Fruit fly (Drosophila melanogaster) whole organism, embryonic: ENCODE results near the gene Dhod.

ENCODE experiments used
- Abd-B ChIP-seq: fragments of 200-800 bp; sonication (Bioruptor generic); optimal IDR thresholded peaks from 2 replicates; lab custom pipeline; 2018; ENCODE audit warnings: missing biosample characterization, mild to moderate bottlenecking, missing genetic modification characterization, moderate library complexity
- Adf1 ChIP-seq: fragments of 200-800 bp; sonication (Bioruptor generic); IDR thresholded peaks from 2 replicates; pipeline ENCODE4 v1.3.6; 2022; ENCODE audit warnings: missing biosample characterization, missing genetic modification characterization
- CG1024 ChIP-seq: fragments of 200-800 bp; sonication (Bioruptor generic); IDR thresholded peaks from 2 replicates; pipeline ENCODE4 v1.3.6; 2022; ENCODE audit warnings: missing biosample characterization, missing genetic modification characterization
- CG10267 ChIP-seq: fragments of 200-800 bp; sonication (Bioruptor generic); optimal IDR thresholded peaks from 2 replicates; lab custom pipeline; 2018; ENCODE audit warnings: missing biosample characterization, mild to moderate bottlenecking, missing genetic modification characterization, moderate library complexity
- CG10654 ChIP-seq: fragments of 200-800 bp; sonication (Bioruptor generic); optimal IDR thresholded peaks from 2 replicates; lab custom pipeline; 2016; ENCODE audit warnings: missing biosample characterization, missing genetic modification characterization
- CG11456 ChIP-seq: fragments of 200-800 bp; sonication (Bioruptor generic); IDR thresholded peaks from 3 replicates; pipeline ENCODE4 v1.3.6; 2022; ENCODE audit warnings: missing biosample characterization, missing genetic modification characterization
- CG11723 ChIP-seq: fragments of 200-800 bp; sonication (Bioruptor generic); optimal IDR thresholded peaks from 2 replicates; lab custom pipeline; 2017; ENCODE audit warnings: missing biosample characterization, mild to moderate bottlenecking, missing genetic modification characterization
- CG12104 ChIP-seq: fragments of 200-800 bp; sonication (Bioruptor generic); optimal IDR thresholded peaks from 3 replicates; lab custom pipeline; 2016; ENCODE audit warnings: missing biosample characterization, missing genetic modification characterization
- CG12236 ChIP-seq: fragments of 200-800 bp; sonication (Bioruptor generic); optimal IDR thresholded peaks from 2 replicates; lab custom pipeline; 2016; ENCODE audit warnings: missing biosample characterization, missing genetic modification characterization
- CG14860 ChIP-seq: fragments of 200-800 bp; sonication (Bioruptor generic); IDR thresholded peaks from 3 replicates; pipeline ENCODE4 v1.3.6; 2022; ENCODE audit warnings: missing biosample characterization, missing genetic modification characterization; ENCODE audit not compliant: partially characterized antibody
- CG15514 ChIP-seq: fragments of 200-800 bp; sonication (Bioruptor generic); optimal IDR thresholded peaks from 3 replicates; lab custom pipeline; 2017; ENCODE audit warnings: missing biosample characterization, missing genetic modification characterization, mild to moderate bottlenecking, moderate library complexity, missing genetic modification reagents
- CG1602 ChIP-seq: fragments of 200-800 bp; sonication (Bioruptor generic); optimal IDR thresholded peaks from 3 replicates; lab custom pipeline; 2016; ENCODE audit warnings: missing biosample characterization, missing genetic modification characterization
- CG16863 ChIP-seq: fragments of 200-800 bp; sonication (Bioruptor generic); optimal IDR thresholded peaks from 3 replicates; lab custom pipeline; 2016; ENCODE audit warnings: missing biosample characterization, missing genetic modification characterization
- CG17612 ChIP-seq: fragments of 200-800 bp; sonication (Bioruptor generic); IDR thresholded peaks from 2 replicates; pipeline ENCODE4 v1.3.6; 2022; ENCODE audit warnings: missing biosample characterization, missing genetic modification characterization
- CG18262 ChIP-seq: fragments of 200-800 bp; optimal IDR thresholded peaks from 3 replicates; lab custom pipeline; 2019; ENCODE audit warnings: missing biosample characterization, mild to moderate bottlenecking, missing genetic modification characterization, moderate library complexity
- CG1832 ChIP-seq: fragments of 200-800 bp; sonication (Bioruptor generic); optimal IDR thresholded peaks from 2 replicates; lab custom pipeline; 2017; ENCODE audit warnings: missing biosample characterization, mild to moderate bottlenecking, missing genetic modification characterization, inconsistent platforms
- CG18599 ChIP-seq: fragments of 200-800 bp; sonication (Bioruptor generic); optimal IDR thresholded peaks from 3 replicates; lab custom pipeline; 2017; ENCODE audit warnings: missing biosample characterization, missing genetic modification characterization, mild to moderate bottlenecking, moderate library complexity, missing genetic modification reagents
- CG18764 ChIP-seq: fragments of 200-800 bp; sonication (Bioruptor generic); optimal IDR thresholded peaks from 3 replicates; lab custom pipeline; 2016; ENCODE audit warnings: missing biosample characterization, missing genetic modification characterization
- CG31224 ChIP-seq: fragments of 200-800 bp; sonication (Bioruptor generic); IDR thresholded peaks from 2 replicates; pipeline ENCODE4 v1.3.6; 2022; ENCODE audit warnings: missing biosample characterization, missing genetic modification characterization
- CG5953 ChIP-seq: fragments of 200-800 bp; sonication (Bioruptor generic); IDR thresholded peaks from 2 replicates; pipeline ENCODE4 v1.3.6; 2022; ENCODE audit warnings: missing biosample characterization, missing genetic modification characterization
- CG6254 ChIP-seq: fragments of 200-800 bp; sonication (Bioruptor generic); optimal IDR thresholded peaks from 3 replicates; lab custom pipeline; 2017; ENCODE audit warnings: mild to moderate bottlenecking, missing biosample characterization, missing genetic modification reagents, missing genetic modification characterization
- CG7372 ChIP-seq: fragments of 200-800 bp; sonication (Bioruptor generic); IDR thresholded peaks from 2 replicates; pipeline ENCODE4 v1.3.6; 2022; ENCODE audit warnings: missing biosample characterization, missing genetic modification characterization
- CG7963 ChIP-seq: fragments of 200-800 bp; sonication (Bioruptor generic); IDR thresholded peaks from 3 replicates; pipeline ENCODE4 v1.3.6; 2022; ENCODE audit warnings: missing biosample characterization, missing genetic modification characterization; ENCODE audit not compliant: partially characterized antibody
- D ChIP-seq, 2 experiments: fragments of 200-800 bp in 1 of 2; fragments of >200 bp in 1 of 2; sonication (Bioruptor generic) in 1 of 2; optimal IDR thresholded peaks; 2 replicates in 1 of 2; 3 replicates in 1 of 2; lab custom pipeline; 2017; ENCODE audit warnings: mild to moderate bottlenecking in 1 of 2, missing biosample characterization in 1 of 2, missing genetic modification characterization in 1 of 2, missing genetic modification reagents in 1 of 2
- Dref ChIP-seq: fragments of 200-800 bp; sonication (Bioruptor generic); IDR thresholded peaks from 2 replicates; pipeline ENCODE4 v1.3.6; 2022; ENCODE audit warnings: missing biosample characterization, missing genetic modification characterization
- Ets65A ChIP-seq: fragments of 200-800 bp; sonication (Bioruptor generic); peaks from one replicate; lab custom pipeline; 2016; ENCODE audit warnings: missing biosample characterization, missing genetic modification characterization
- H15 ChIP-seq: fragments of 200-800 bp; sonication (Bioruptor generic); IDR thresholded peaks from 3 replicates; pipeline ENCODE4 v1.3.6; 2022; ENCODE audit warnings: missing biosample characterization, missing genetic modification characterization
- HLH54F ChIP-seq: fragments of 200-800 bp; sonication (Bioruptor generic); optimal IDR thresholded peaks from 3 replicates; lab custom pipeline; 2016; ENCODE audit warnings: missing biosample characterization, missing genetic modification characterization
- Kr ChIP-seq: fragments of 200-800 bp; sonication (Bioruptor generic); optimal IDR thresholded peaks from 2 replicates; lab custom pipeline; 2017; ENCODE audit warnings: missing biosample characterization, mild to moderate bottlenecking, missing genetic modification characterization
- Nf-YB ChIP-seq: fragments of 200-800 bp; sonication (Bioruptor generic); optimal IDR thresholded peaks from 3 replicates; lab custom pipeline; 2019; ENCODE audit warnings: missing biosample characterization, mild to moderate bottlenecking, missing genetic modification characterization, moderate library complexity
- Sry-δ ChIP-seq: fragments of 200-800 bp; sonication (Bioruptor generic); optimal IDR thresholded peaks from 2 replicates; lab custom pipeline; 2016; ENCODE audit warnings: missing biosample characterization, missing genetic modification characterization
- Ssrp ChIP-seq: fragments of 200-800 bp; sonication (Bioruptor generic); optimal IDR thresholded peaks from 2 replicates; lab custom pipeline; 2018; ENCODE audit warnings: missing biosample characterization, mild to moderate bottlenecking, missing genetic modification characterization, moderate library complexity
- btn ChIP-seq: fragments of 200-800 bp; sonication (Bioruptor generic); optimal IDR thresholded peaks from 2 replicates; lab custom pipeline; 2016; ENCODE audit warnings: missing biosample characterization, missing genetic modification characterization
- cg ChIP-seq: fragments of 200-800 bp; sonication (Bioruptor generic); optimal IDR thresholded peaks from 3 replicates; lab custom pipeline; 2019; ENCODE audit warnings: missing biosample characterization, mild to moderate bottlenecking, missing genetic modification characterization, moderate library complexity
- chm ChIP-seq: fragments of 200-800 bp; sonication (Bioruptor generic); IDR thresholded peaks from 2 replicates; pipeline ENCODE4 v1.3.6; 2022; ENCODE audit warnings: missing biosample characterization, missing genetic modification characterization
- ems ChIP-seq: fragments of 200-800 bp; sonication (Bioruptor generic); optimal IDR thresholded peaks from 3 replicates; lab custom pipeline; 2016; ENCODE audit warnings: missing biosample characterization, missing genetic modification characterization
- fd64A ChIP-seq: fragments of 200-800 bp; sonication (Bioruptor generic); optimal IDR thresholded peaks from 3 replicates; lab custom pipeline; 2018; ENCODE audit warnings: missing biosample characterization, mild to moderate bottlenecking, missing genetic modification characterization
- h ChIP-seq: fragments of >200 bp; optimal IDR thresholded peaks from 2 replicates; lab custom pipeline; 2017
- kay ChIP-seq: fragments of 200-800 bp; sonication (Bioruptor generic); optimal IDR thresholded peaks from 2 replicates; lab custom pipeline; 2016; ENCODE audit warnings: missing biosample characterization, missing genetic modification characterization
- knrl ChIP-seq: fragments of 200-800 bp; sonication (Bioruptor generic); IDR thresholded peaks from 3 replicates; pipeline ENCODE4 v1.3.6; 2022; ENCODE audit warnings: missing biosample characterization, missing genetic modification characterization; ENCODE audit not compliant: partially characterized antibody
- lola ChIP-seq, 3 experiments: fragments of >200 bp in 2 of 3; fragments of 200-800 bp in 1 of 3; sonication (Bioruptor generic) in 1 of 3; optimal IDR thresholded peaks; 2 replicates each; lab custom pipeline; 2017 to 2019; ENCODE audit warnings: missing biosample characterization in 3 of 3, missing genetic modification characterization in 3 of 3, mild to moderate bottlenecking in 1 of 3, moderate library complexity in 1 of 3
- otp ChIP-seq: fragments of 200-800 bp; sonication (Bioruptor generic); IDR thresholded peaks from 3 replicates; pipeline ENCODE4, ENCODE4 v1.3.6; 2022; ENCODE audit warnings: missing biosample characterization, missing genetic modification characterization
- pita ChIP-seq: fragments of 200-800 bp; sonication (Bioruptor generic); optimal IDR thresholded peaks from 2 replicates; lab custom pipeline; 2017; ENCODE audit warnings: missing biosample characterization, mild to moderate bottlenecking, missing genetic modification characterization
- run ChIP-seq: fragments of 200-800 bp; sonication (Bioruptor generic); optimal IDR thresholded peaks from 3 replicates; lab custom pipeline; 2018; ENCODE audit warnings: missing biosample characterization, mild to moderate bottlenecking, missing genetic modification characterization
- sens-2 ChIP-seq: fragments of 200-800 bp; sonication (Bioruptor generic); IDR thresholded peaks from 2 replicates; pipeline ENCODE4 v1.3.6; 2022; ENCODE audit warnings: missing biosample characterization, missing genetic modification characterization
- slp2 ChIP-seq: fragments of 200-800 bp; sonication (Bioruptor generic); optimal IDR thresholded peaks from 2 replicates; lab custom pipeline; 2016; ENCODE audit warnings: missing biosample characterization, missing genetic modification characterization
- tap ChIP-seq: fragments of 200-800 bp; optimal IDR thresholded peaks from 3 replicates; lab custom pipeline; 2019; ENCODE audit warnings: missing biosample characterization, mild to moderate bottlenecking, missing genetic modification characterization, moderate library complexity
- tgo ChIP-seq: fragments of 200-800 bp; sonication (Bioruptor generic); IDR thresholded peaks from 3 replicates; pipeline ENCODE4 v1.3.6; 2022; ENCODE audit warnings: missing biosample characterization, missing genetic modification characterization
- zfh2 ChIP-seq: fragments of 200-800 bp; sonication (Bioruptor generic); optimal IDR thresholded peaks from 2 replicates; lab custom pipeline; 2016; ENCODE audit warnings: missing biosample characterization, missing genetic modification characterization

Dhod gene

DNA sequence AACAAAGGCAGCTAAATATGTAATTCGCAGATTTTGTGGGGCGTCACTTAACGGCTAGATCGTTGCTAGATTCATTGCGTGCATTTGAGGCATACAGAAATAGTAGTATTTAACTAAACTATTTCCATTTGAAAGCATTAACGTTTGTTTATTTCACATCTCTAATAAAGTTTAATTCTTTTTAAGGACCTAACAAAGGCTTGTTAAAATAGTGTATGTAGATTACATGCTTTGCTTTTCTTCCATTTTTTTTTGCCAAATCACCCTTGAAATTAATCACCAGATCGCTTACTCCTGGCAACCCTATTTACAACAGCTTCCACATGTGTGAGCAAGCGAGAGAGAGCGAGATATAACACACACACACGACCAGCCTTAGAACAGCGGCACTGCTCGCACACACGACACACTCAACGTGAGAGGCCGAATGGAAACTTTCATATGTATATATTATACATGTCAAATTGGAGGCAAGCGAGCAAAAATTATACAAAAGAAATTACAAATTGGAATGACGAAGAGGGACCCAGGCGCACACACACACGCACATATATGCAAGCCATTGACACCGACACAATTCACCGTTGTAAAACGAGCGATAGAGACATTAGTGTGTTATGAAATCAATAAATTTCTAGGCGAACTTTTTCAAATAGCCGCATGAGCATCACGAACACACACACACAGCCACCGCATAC is 6.6 kb upstream of the Dhod start (continued):
- TF ChIP-seq CG12104 (GFP tag; lab: Kevin White, UChicago) = peak; percentile 66
- TF ChIP-seq Nf-YB = peak; percentile 7
- TF ChIP-seq CG5953 = peak; percentile 42; the same call in 1 of the 2 replicates
- TF ChIP-seq CG18262 = peak; percentile 27
- TF ChIP-seq sens-2 (GFP tag; lab: Robert Waterston, UW) = 0 out of 2 replicates have a peak, but pooled peaks have one; percentile 16
- no peak for TF ChIP-seq CG16863
- peak; percentile 26 for TF ChIP-seq CG1602
- peak; percentile 36 for TF ChIP-seq Ssrp
- peak; percentile 46 for TF ChIP-seq CG6254 (GFP tag; lab: Kevin White, UChicago)
- peak in 1 of 3 experiments; percentile 50 for TF ChIP-seq lola (GFP tag; optimal IDR thresholded peaks at IDR 0.05; lab: Kevin White, UChicago)
- TF ChIP-seq chm (GFP tag; lab: Robert Waterston, UW) = peak; percentile 72
- peak; percentile 26 for TF ChIP-seq CG18764 (GFP tag; lab: Kevin White, UChicago)
- peak; percentile 77 for TF ChIP-seq CG15514
- TF ChIP-seq CG12236 = no peak
- peak; percentile 66 for TF ChIP-seq kay (GFP tag; lab: Kevin White, UChicago)
- no peak for TF ChIP-seq slp2
- no peak for TF ChIP-seq run
- TF ChIP-seq tap (tag; lab: Kevin White, UChicago) = peak; percentile 24
- peak; percentile 77 for TF ChIP-seq CG18599 (GFP tag; lab: Kevin White, UChicago)
- peak; percentile 43 for TF ChIP-seq CG11723
- no peak for TF ChIP-seq Ets65A (GFP tag; lab: Kevin White, UChicago)
- peak; percentile 37; the same call in 1 of the 3 replicates for TF ChIP-seq otp (GFP tag; lab: Robert Waterston, UW)
- peak; percentile 53 for TF ChIP-seq tgo (GFP tag; lab: Robert Waterston, UW)
- no peak for TF ChIP-seq btn
- peak; percentile 38 for TF ChIP-seq CG10267 (tag; lab: Kevin White, UChicago)
- peak; percentile 53 for TF ChIP-seq HLH54F (GFP tag; lab: Kevin White, UChicago)
- TF ChIP-seq fd64A (GFP tag; lab: Kevin White, UChicago) = peak; percentile 29
- TF ChIP-seq zfh2 (GFP tag; lab: Kevin White, UChicago) = peak; percentile 33
- 0 out of 2 replicates have a peak, but pooled peaks have one; percentile 27 for TF ChIP-seq CG7372 (GFP tag; lab: Robert Waterston, UW)
- no peak for TF ChIP-seq CG7963 (GFP tag; lab: Robert Waterston, UW)
- no peak for TF ChIP-seq H15 (GFP tag; lab: Robert Waterston, UW)
- no peak for TF ChIP-seq Kr (GFP tag; lab: Kevin White, UChicago)
- TF ChIP-seq D (optimal IDR thresholded peaks at IDR 0.05; lab: Kevin White, UChicago) = no peak
- peak; percentile 54 for TF ChIP-seq D (GFP tag; optimal IDR thresholded peaks at IDR 0.05; lab: Kevin White, UChicago)
- TF ChIP-seq h = no peak
- TF ChIP-seq CG17612 (GFP tag; lab: Robert Waterston, UW) = peak; percentile 53; the same call in 1 of the 2 replicates
- TF ChIP-seq CG11456 (GFP tag; lab: Robert Waterston, UW) = peak; percentile 4; the same call in 1 of the 3 replicates
- TF ChIP-seq CG1024 (GFP tag; lab: Robert Waterston, UW) = no peak
- TF ChIP-seq knrl (GFP tag; lab: Robert Waterston, UW) = no peak
- TF ChIP-seq pita (GFP tag; lab: Kevin White, UChicago) = no peak
- TF ChIP-seq ems (GFP tag; lab: Kevin White, UChicago) = peak; percentile 29
- peak; percentile 42; the same call in 1 of the 2 replicates for TF ChIP-seq Adf1
- no peak for TF ChIP-seq CG10654 (GFP tag; lab: Kevin White, UChicago)
- peak; percentile 80 for TF ChIP-seq CG1832
- peak; percentile 96 for TF ChIP-seq cg (GFP tag; lab: Kevin White, UChicago)
- TF ChIP-seq Dref (GFP tag; lab: Robert Waterston, UW) = 0 out of 2 replicates have a peak, but pooled peaks have one; percentile 2
- no peak for TF ChIP-seq CG14860
- TF ChIP-seq CG31224 (GFP tag; lab: Robert Waterston, UW) = peak; percentile 36; the same call in 1 of the 2 replicates
- TF ChIP-seq Abd-B (GFP tag; lab: Kevin White, UChicago) = peak; percentile 27
- TF ChIP-seq Sry-δ (GFP tag; lab: Kevin White, UChicago) = peak; percentile 11
